Fruit fly (Drosophila melanogaster): ENCODE measurements around the gene dpy.

DNA sequence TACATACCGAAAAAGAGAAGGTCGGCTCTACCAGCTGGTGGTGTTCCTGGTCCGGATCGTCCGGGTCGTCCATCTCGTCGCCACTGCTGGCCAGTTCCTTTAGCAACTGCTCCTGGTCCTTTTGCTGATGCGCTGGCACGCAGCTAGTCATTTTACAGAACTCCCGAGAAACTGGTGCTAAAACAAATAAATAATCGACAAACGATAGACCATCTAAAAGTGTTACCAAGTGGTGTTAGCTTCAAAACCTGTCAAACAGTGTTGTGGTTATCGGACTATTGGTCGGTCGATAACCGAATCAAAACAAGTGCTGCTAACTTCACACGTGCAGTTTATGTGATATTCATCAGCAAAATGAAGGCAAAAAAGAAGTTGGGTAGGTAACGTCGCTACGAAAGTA lies 169.6 kb downstream of the dpy start, which contains the start of the genes morgue and Elp3:
- TF ChIP-seq CTCF (optimal IDR thresholded peaks at IDR 0.05): no peak
- TF ChIP-seq CG8478 (optimal IDR thresholded peaks at IDR 0.05): no peak
